Worm (Caenorhabditis elegans) whole organism, L1 larva: ENCODE measurements around the gene T16G1.18.

Source experiments
- aha-1 ChIP-seq: fragments of 150-350 bp; optimal IDR thresholded peaks from 2 replicates; lab custom pipeline; 2014; ENCODE audit warnings: missing biosample characterization, missing genetic modification characterization
- aly-2 ChIP-seq: fragments of 150-350 bp; optimal IDR thresholded peaks from 2 replicates; lab custom pipeline; 2014; ENCODE audit warnings: missing biosample characterization, missing genetic modification characterization
- ceh-8 ChIP-seq: fragments of 200-800 bp; sonication (Bioruptor generic); optimal IDR thresholded peaks from 2 replicates; lab custom pipeline; 2018; ENCODE audit warnings: mild to moderate bottlenecking, missing genetic modification characterization, moderate library complexity, missing compliant biosample characterization
- ceh-82 ChIP-seq, 3 experiments: fragments of 150-350 bp in 1 of 3; sonication (generic microtip) in 2 of 3; optimal IDR thresholded peaks; 2 replicates each; lab custom pipeline; 2014 to 2017; ENCODE audit warnings: missing biosample characterization in 3 of 3, missing genetic modification characterization in 3 of 3
- ceh-90 ChIP-seq: sonication (generic microtip); optimal IDR thresholded peaks from 2 replicates; lab custom pipeline; 2016; ENCODE audit warnings: missing genetic modification characterization, missing compliant biosample characterization
- dpl-1 ChIP-seq, 3 experiments: fragments of 150-350 bp in 2 of 3; sonication (generic microtip) in 1 of 3; optimal IDR thresholded peaks; 2 replicates each; lab custom pipeline; 2014 to 2017; ENCODE audit warnings: missing biosample characterization in 3 of 3, missing genetic modification characterization in 3 of 3, missing genetic modification reagents in 3 of 3
- dsc-1 ChIP-seq: sonication (generic microtip); optimal IDR thresholded peaks from 2 replicates; lab custom pipeline; 2016; ENCODE audit warnings: mild to moderate bottlenecking, missing genetic modification characterization, missing compliant biosample characterization
- efl-1 ChIP-seq, 4 experiments: fragments of 150-350 bp; optimal IDR thresholded peaks in 3 of 4; peaks in 1 of 4; 1 replicate in 1 of 4; 2 replicates in 3 of 4; lab custom pipeline; 2014; ENCODE audit warnings: missing biosample characterization in 2 of 4, missing genetic modification characterization in 2 of 4, missing genetic modification reagents in 2 of 4
- efl-3 ChIP-seq: fragments of 200-800 bp; sonication (Bioruptor generic); optimal IDR thresholded peaks from 2 replicates; lab custom pipeline; 2018; ENCODE audit warnings: mild to moderate bottlenecking, missing genetic modification characterization, missing compliant biosample characterization
- egl-27 ChIP-seq, 2 experiments: fragments of 150-350 bp in 1 of 2; sonication (generic microtip); optimal IDR thresholded peaks; 3 replicates each; lab custom pipeline; 2017 to 2018; ENCODE audit warnings: missing biosample characterization in 2 of 2, missing genetic modification characterization in 2 of 2, missing genetic modification reagents in 2 of 2
- elt-2 ChIP-seq: sonication (generic microtip); optimal IDR thresholded peaks from 2 replicates; lab custom pipeline; 2016; ENCODE audit warnings: missing genetic modification characterization, mild to moderate bottlenecking, inconsistent platforms, missing compliant biosample characterization, missing genetic modification reagents
- elt-3 ChIP-seq, 6 experiments: fragments of 150-350 bp in 1 of 6; sonication (generic microtip); optimal IDR thresholded peaks; 2 replicates each; lab custom pipeline; 2017 to 2018; ENCODE audit warnings: missing biosample characterization in 6 of 6, missing genetic modification characterization in 6 of 6, inconsistent platforms in 1 of 6
- fos-1 ChIP-seq: fragments of 150-350 bp; optimal IDR thresholded peaks from 2 replicates; lab custom pipeline; 2014; ENCODE audit warnings: missing biosample characterization, missing genetic modification characterization
- grh-1 ChIP-seq: fragments of 200-800 bp; sonication (Bioruptor generic); IDR thresholded peaks from 2 replicates; pipeline ENCODE4 v1.3.6; 2022; ENCODE audit warnings: missing genetic modification reagents, missing genetic modification characterization, missing compliant biosample characterization
- hlh-17 ChIP-seq: fragments of 200-800 bp; sonication (Bioruptor generic); optimal IDR thresholded peaks from 2 replicates; lab custom pipeline; 2018; ENCODE audit warnings: missing genetic modification characterization, mild to moderate bottlenecking, missing compliant biosample characterization, moderate library complexity, borderline replicate concordance
- hlh-4 ChIP-seq: sonication (generic microtip); optimal IDR thresholded peaks from 2 replicates; lab custom pipeline; 2016; ENCODE audit warnings: mild to moderate bottlenecking, missing genetic modification characterization, missing compliant biosample characterization
- hpl-2 ChIP-seq: fragments of 150-350 bp; optimal IDR thresholded peaks from 2 replicates; lab custom pipeline; 2014; ENCODE audit warnings: missing biosample characterization, missing genetic modification reagents, missing genetic modification characterization
- isw-1 ChIP-seq: fragments of 200-800 bp; sonication (Bioruptor generic); IDR thresholded peaks from 2 replicates; pipeline ENCODE4 v1.3.6; 2022; ENCODE audit warnings: missing genetic modification characterization, missing compliant biosample characterization
- lin-13 ChIP-seq: fragments of 150-350 bp; optimal IDR thresholded peaks from 2 replicates; lab custom pipeline; 2014; ENCODE audit warnings: missing biosample characterization, missing genetic modification reagents, missing genetic modification characterization
- lin-14 ChIP-seq: fragments of 200-800 bp; sonication (Bioruptor generic); optimal IDR thresholded peaks from 2 replicates; lab custom pipeline; 2018; ENCODE audit warnings: mild to moderate bottlenecking, missing genetic modification characterization, moderate library complexity, missing compliant biosample characterization
- lin-35 ChIP-seq, 2 experiments: fragments of 150-350 bp; optimal IDR thresholded peaks; 2 replicates each; lab custom pipeline; 2014; ENCODE audit warnings: missing biosample characterization in 2 of 2, missing genetic modification characterization in 2 of 2, missing genetic modification reagents in 2 of 2
- mab-9 ChIP-seq: fragments of 200-800 bp; sonication (Bioruptor generic); IDR thresholded peaks from 2 replicates; pipeline ENCODE4 v1.3.6; 2022; ENCODE audit warnings: missing genetic modification reagents, missing genetic modification characterization, missing compliant biosample characterization
- mep-1 ChIP-seq: fragments of 150-350 bp; optimal IDR thresholded peaks from 2 replicates; lab custom pipeline; 2014; ENCODE audit warnings: missing biosample characterization, missing genetic modification characterization
- nhr-20 ChIP-seq: sonication (generic microtip); optimal IDR thresholded peaks from 2 replicates; lab custom pipeline; 2016; ENCODE audit warnings: mild to moderate bottlenecking, missing genetic modification characterization, missing compliant biosample characterization
- nhr-76 ChIP-seq: sonication (generic microtip); optimal IDR thresholded peaks from 2 replicates; lab custom pipeline; 2017; ENCODE audit warnings: missing biosample characterization, missing genetic modification characterization
- nhr-84 ChIP-seq: sonication (generic microtip); optimal IDR thresholded peaks from 2 replicates; lab custom pipeline; 2017; ENCODE audit warnings: missing biosample characterization, missing genetic modification characterization
- pag-3 ChIP-seq: sonication (generic microtip); optimal IDR thresholded peaks from 2 replicates; lab custom pipeline; 2017; ENCODE audit warnings: missing genetic modification characterization, mild to moderate bottlenecking, missing compliant biosample characterization, antibody characterized with exemption, borderline replicate concordance; ENCODE audit not compliant: insufficient read depth
- pax-3 ChIP-seq: fragments of 200-800 bp; sonication (Bioruptor generic); optimal IDR thresholded peaks from 2 replicates; lab custom pipeline; 2018; ENCODE audit warnings: mild to moderate bottlenecking, missing genetic modification characterization, moderate library complexity, missing compliant biosample characterization
- rnt-1 ChIP-seq: sonication (generic microtip); optimal IDR thresholded peaks from 2 replicates; lab custom pipeline; 2016; ENCODE audit warnings: mild to moderate bottlenecking, missing genetic modification characterization, moderate library complexity, missing compliant biosample characterization
- skn-1 ChIP-seq: fragments of 150-350 bp; optimal IDR thresholded peaks from 2 replicates; lab custom pipeline; 2014; ENCODE audit warnings: missing biosample characterization, missing genetic modification characterization
- snpc-4 ChIP-seq: fragments of 150-350 bp; optimal IDR thresholded peaks from 2 replicates; lab custom pipeline; 2014; ENCODE audit warnings: missing biosample characterization, missing genetic modification characterization
- sup-37 ChIP-seq: fragments of 200-800 bp; sonication (Bioruptor generic); optimal IDR thresholded peaks from 2 replicates; lab custom pipeline; 2018; ENCODE audit warnings: mild to moderate bottlenecking, missing genetic modification characterization, missing compliant biosample characterization
- swsn-7 ChIP-seq: sonication (generic microtip); optimal IDR thresholded peaks from 2 replicates; lab custom pipeline; 2016; ENCODE audit warnings: missing genetic modification characterization, missing compliant biosample characterization
- unc-130 ChIP-seq: fragments of 150-350 bp; optimal IDR thresholded peaks from 2 replicates; lab custom pipeline; 2017; ENCODE audit warnings: missing biosample characterization, missing genetic modification characterization, inconsistent platforms
- vab-15 ChIP-seq: sonication (generic microtip); optimal IDR thresholded peaks from 2 replicates; lab custom pipeline; 2017; ENCODE audit warnings: missing genotype, mild to moderate bottlenecking, missing genetic modification characterization, missing compliant biosample characterization
- zag-1 ChIP-seq: fragments of 150-350 bp; optimal IDR thresholded peaks from 2 replicates; lab custom pipeline; 2014; ENCODE audit warnings: missing biosample characterization, missing genetic modification characterization

The T16G1.18 gene

ce11 chrV:12937098-12937497, 14.0 kb upstream of the T16G1.18 start, which contains the start of gene T16G1.6:
TSS of gene T16G1.6 (minus strand) at chrV:12937174.
- TF ChIP-seq ceh-82 (tag; optimal IDR thresholded peaks at IDR 0.05; lab: Kevin White, UChicago) (no peak), mab-9 (no peak), unc-130 (tag; lab: Kevin White, UChicago) (no peak), elt-2 (tag; lab: Kevin White, UChicago) (peak; percentile 82), hlh-17 (GFP tag; lab: Kevin White, UChicago) (no peak), lin-14 (peak; percentile 4), lin-35 (GFP tag; optimal IDR thresholded peaks at IDR 0.05; lab: Kevin White, UChicago) (peak in 1 of 2 experiments; percentile 17), nhr-76 (tag; lab: Kevin White, UChicago) (no peak), aha-1 (tag; lab: Kevin White, UChicago) (no peak), efl-3 (GFP tag; lab: Kevin White, UChicago) (no peak), elt-3 (tag; optimal IDR thresholded peaks at IDR 0.05; lab: Kevin White, UChicago) (no peak), ceh-8 (GFP tag; lab: Kevin White, UChicago) (no peak), nhr-20 (tag; lab: Kevin White, UChicago) (peak; percentile 56), zag-1 (tag; lab: Kevin White, UChicago) (no peak)

ce11 chrV:12939434-12939833, 11.7 kb upstream of the T16G1.18 start, which contains the start of gene T16G1.5:
TSS of gene T16G1.5 (minus strand) at chrV:12939552.
- no peak for TF ChIP-seq grh-1
- no peak for TF ChIP-seq efl-1 (optimal IDR thresholded peaks at IDR 0.05; lab: Kevin White, UChicago)
- TF ChIP-seq efl-1 (GFP tag; optimal IDR thresholded peaks at IDR 0.05 in 1 of 2; lab: Kevin White, UChicago): peak in 1 of 2 experiments; percentile 41

DNA sequence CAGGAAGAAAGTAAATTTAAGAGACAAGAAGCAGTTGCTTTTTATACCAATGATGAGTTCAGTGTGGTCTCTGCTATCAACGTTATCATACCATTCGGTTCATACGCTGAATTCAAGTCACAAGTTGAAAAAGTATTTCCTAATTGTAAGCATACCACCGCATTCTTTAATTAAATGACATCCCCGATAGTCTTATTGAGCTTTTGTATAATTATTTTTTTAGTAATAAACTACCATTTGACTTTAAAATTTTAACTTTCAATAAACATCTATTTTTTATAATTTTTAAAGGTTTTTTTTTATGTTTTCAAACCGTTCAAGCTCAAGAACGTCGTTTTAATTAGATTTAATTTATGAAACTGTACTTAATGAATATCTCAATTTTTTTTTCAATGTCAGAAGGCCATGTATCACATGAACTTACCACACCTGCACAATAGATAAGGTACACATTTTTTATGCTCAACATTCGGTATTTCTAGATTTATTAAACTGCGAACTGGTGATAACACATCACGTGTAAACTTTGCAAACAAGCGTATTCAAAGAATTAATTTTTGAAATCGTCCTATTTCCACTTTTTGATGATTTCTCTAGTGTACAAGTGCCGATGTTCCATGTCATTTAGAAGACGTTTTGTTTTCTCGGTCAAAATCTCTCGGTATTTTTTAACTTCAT, 9.2 kb upstream of the T16G1.18 start, which contains the start of gene T16G1.4:
Gene T16G1.4, minus strand, starts transcription at position 51 of the 678 bp plus-strand sequence.
- TF ChIP-seq lin-13 (no peak), vab-15 (tag; lab: Kevin White, UChicago) (no peak), elt-2 (tag; lab: Kevin White, UChicago) (peak; percentile 88), mep-1 (tag; lab: Kevin White, UChicago) (no peak), isw-1 (GFP tag; lab: Robert Waterston, UW) (no peak), mab-9 (no peak), nhr-20 (tag; lab: Kevin White, UChicago) (peak; percentile 8), hlh-4 (tag; lab: Kevin White, UChicago) (no peak), lin-35 (GFP tag; optimal IDR thresholded peaks at IDR 0.05; lab: Kevin White, UChicago) (peak in 1 of 2 experiments; percentile 22), hpl-2 (GFP tag; lab: Kevin White, UChicago) (no peak), swsn-7 (tag; lab: Kevin White, UChicago) (no peak), ceh-90 (tag; lab: Kevin White, UChicago) (no peak), dsc-1 (tag; lab: Kevin White, UChicago) (no peak), efl-1 (optimal IDR thresholded peaks at IDR 0.05; lab: Kevin White, UChicago) (no peak), efl-1 (GFP tag; optimal IDR thresholded peaks at IDR 0.05 in 1 of 2; lab: Kevin White, UChicago) (peak in 1 of 2 experiments; percentile 46)

- no peak for TF ChIP-seq egl-27 (tag; optimal IDR thresholded peaks at IDR 0.05; lab: Kevin White, UChicago)
- no peak for TF ChIP-seq swsn-7 (tag; lab: Kevin White, UChicago)
- TF ChIP-seq sup-37 (GFP tag; lab: Kevin White, UChicago): no peak
- TF ChIP-seq dsc-1 (tag; lab: Kevin White, UChicago): no peak
- TF ChIP-seq pag-3 (tag; lab: Kevin White, UChicago): no peak
- TF ChIP-seq aly-2: no peak
- no peak for TF ChIP-seq rnt-1 (tag; lab: Kevin White, UChicago)
- no peak for TF ChIP-seq fos-1 (tag; lab: Kevin White, UChicago)
- no peak for TF ChIP-seq pax-3
- TF ChIP-seq mep-1 (tag; lab: Kevin White, UChicago): no peak
- TF ChIP-seq dpl-1 (GFP tag; optimal IDR thresholded peaks at IDR 0.05; lab: Kevin White, UChicago): no peak
- TF ChIP-seq skn-1: no peak
- TF ChIP-seq snpc-4: no peak
- no peak for TF ChIP-seq nhr-84 (tag; lab: Kevin White, UChicago)
These were observed 7.7 kb upstream of the T16G1.18 start for ce11 chrV:12943399-12943798.
